Worm (Caenorhabditis elegans) whole organism, young adult: ENCODE results near the gene C04E6.4.

Source experiments
- T26A5.8 ChIP-seq: sonication (generic microtip); optimal IDR thresholded peaks from 2 replicates; lab custom pipeline; 2016; ENCODE audit warnings: missing genetic modification characterization, missing compliant biosample characterization
- attf-6 ChIP-seq: fragments of 200-800 bp; sonication (Bioruptor generic); IDR thresholded peaks from 2 replicates; pipeline ENCODE4 v1.3.6; 2022; ENCODE audit warnings: missing genetic modification reagents, missing genetic modification characterization, missing compliant biosample characterization
- snpc-4 ChIP-seq, 5 experiments: fragments of 150-350 bp in 1 of 5; sonication (generic microtip) in 4 of 5; optimal IDR thresholded peaks; 2 replicates each; lab custom pipeline; 2014 to 2018; ENCODE audit warnings: missing genetic modification characterization in 5 of 5, missing biosample characterization in 3 of 5, antibody characterized with exemption in 2 of 5, mild to moderate bottlenecking in 2 of 5, missing compliant biosample characterization in 2 of 5, missing genotype in 2 of 5, moderate library complexity in 2 of 5, missing genetic modification reagents in 1 of 5
- ztf-25 ChIP-seq: fragments of 200-800 bp; sonication (Bioruptor generic); IDR thresholded peaks from 2 replicates; pipeline ENCODE4 v1.3.6; 2022; ENCODE audit warnings: missing genetic modification reagents, missing genetic modification characterization, missing compliant biosample characterization

ce11 chrV:5895021-5895420 lies 12.2 kb upstream of the C04E6.4 start, which contains the start of gene grd-9:
- no peak for TF ChIP-seq attf-6 (GFP tag; lab: Robert Waterston, UW)
- no peak for TF ChIP-seq snpc-4 (GFP tag; optimal IDR thresholded peaks at IDR 0.05; lab: Kevin White, UChicago)
- no peak for TF ChIP-seq snpc-4 (tag; optimal IDR thresholded peaks at IDR 0.05; lab: Kevin White, UChicago)
- TF ChIP-seq ztf-25 (GFP tag; lab: Robert Waterston, UW), result no peak
- no peak for TF ChIP-seq T26A5.8
